Fruit fly (Drosophila melanogaster) whole organism, prepupa: ENCODE data around the gene ND-B16.6.
A peak's percentile ranks its signal among the peaks of the same experiment; 100 is the strongest.

ENCODE experiments used
- CG10669 ChIP-seq: fragments of 200-800 bp; sonication (Bioruptor generic); optimal IDR thresholded peaks from 3 replicates; lab custom pipeline; 2018; ENCODE audit warnings: missing biosample characterization, mild to moderate bottlenecking, missing genetic modification characterization, moderate library complexity
- CG11762 ChIP-seq: fragments of 200-800 bp; sonication (Bioruptor generic); optimal IDR thresholded peaks from 3 replicates; lab custom pipeline; 2016; ENCODE audit warnings: missing biosample characterization, missing genetic modification characterization; ENCODE audit not compliant: insufficient read depth
- CG11902 ChIP-seq: fragments of 200-800 bp; sonication (Bioruptor generic); optimal IDR thresholded peaks from 3 replicates; lab custom pipeline; 2016; ENCODE audit warnings: missing biosample characterization, missing genetic modification characterization
- CG15336 ChIP-seq: fragments of 200-800 bp; sonication (Bioruptor generic); IDR thresholded peaks from 2 replicates; pipeline ENCODE4 v1.3.6; 2022; ENCODE audit warnings: missing biosample characterization, missing genetic modification characterization
- CG16779 ChIP-seq: fragments of 200-800 bp; sonication (Bioruptor generic); optimal IDR thresholded peaks from 3 replicates; lab custom pipeline; 2017; ENCODE audit warnings: missing biosample characterization, mild to moderate bottlenecking, missing genetic modification characterization
- CG31627 ChIP-seq: fragments of 200-800 bp; sonication (Bioruptor generic); optimal IDR thresholded peaks from 3 replicates; lab custom pipeline; 2016; ENCODE audit warnings: missing biosample characterization, missing genetic modification characterization
- CG32006 ChIP-seq: fragments of 200-800 bp; sonication (Bioruptor generic); optimal IDR thresholded peaks from 3 replicates; lab custom pipeline; 2017; ENCODE audit warnings: missing biosample characterization, mild to moderate bottlenecking, missing genetic modification characterization
- CG34406 ChIP-seq: fragments of 200-800 bp; sonication (Bioruptor generic); optimal IDR thresholded peaks from 3 replicates; lab custom pipeline; 2016; ENCODE audit warnings: missing biosample characterization, missing genetic modification characterization
- CG6163 ChIP-seq: fragments of 200-800 bp; sonication (Bioruptor generic); IDR thresholded peaks from 3 replicates; pipeline ENCODE4 v1.3.6; 2022; ENCODE audit warnings: missing biosample characterization, missing genetic modification characterization
- CG7368 ChIP-seq: fragments of 200-800 bp; sonication (Bioruptor generic); optimal IDR thresholded peaks from 3 replicates; lab custom pipeline; 2016; ENCODE audit warnings: missing biosample characterization, missing genetic modification characterization
- CG8119 ChIP-seq: fragments of 200-800 bp; sonication (Bioruptor generic); IDR thresholded peaks from 3 replicates; pipeline ENCODE4 v1.3.6; 2022; ENCODE audit warnings: missing biosample characterization, missing genetic modification characterization
- CG8319 ChIP-seq: fragments of 200-800 bp; sonication (Bioruptor generic); optimal IDR thresholded peaks from 3 replicates; lab custom pipeline; 2016; ENCODE audit warnings: missing biosample characterization, missing genetic modification characterization
- CG8632 ChIP-seq: fragments of 200-800 bp; sonication (Bioruptor generic); optimal IDR thresholded peaks from 3 replicates; lab custom pipeline; 2016; ENCODE audit warnings: missing biosample characterization, missing genetic modification characterization
- CG9139 ChIP-seq: fragments of 200-800 bp; sonication (Bioruptor generic); optimal IDR thresholded peaks from 3 replicates; lab custom pipeline; 2017; ENCODE audit warnings: missing biosample characterization, mild to moderate bottlenecking, missing genetic modification characterization
- Eip75B ChIP-seq: fragments of 200-800 bp; sonication (Bioruptor generic); optimal IDR thresholded peaks from 3 replicates; lab custom pipeline; 2016; ENCODE audit warnings: missing biosample characterization, missing genetic modification characterization
- Eip78C ChIP-seq: fragments of 200-800 bp; sonication (Bioruptor generic); peaks from one replicate; lab custom pipeline; 2016; ENCODE audit warnings: missing biosample characterization, missing genetic modification characterization
- Eip93F ChIP-seq: fragments of 200-800 bp; sonication (Bioruptor generic); optimal IDR thresholded peaks from 2 replicates; lab custom pipeline; 2016; ENCODE audit warnings: missing biosample characterization, mild to moderate bottlenecking, missing genetic modification characterization
- Ets21C ChIP-seq: fragments of 200-800 bp; sonication (Bioruptor generic); optimal IDR thresholded peaks from 3 replicates; lab custom pipeline; 2016; ENCODE audit warnings: missing biosample characterization, missing genetic modification characterization
- Ets96B ChIP-seq: fragments of 200-800 bp; optimal IDR thresholded peaks from 2 replicates; lab custom pipeline; 2019; ENCODE audit warnings: missing biosample characterization, mild to moderate bottlenecking, missing genetic modification characterization, moderate library complexity
- Gug ChIP-seq: fragments of 200-800 bp; sonication (Bioruptor generic); IDR thresholded peaks from 2 replicates; pipeline ENCODE4 v1.3.6; 2022; ENCODE audit warnings: missing biosample characterization, missing genetic modification characterization
- Hr38 ChIP-seq: sonication (Bioruptor generic); optimal IDR thresholded peaks from 2 replicates; lab custom pipeline; 2016; ENCODE audit warnings: missing biosample characterization, missing genetic modification characterization
- Hr39 ChIP-seq: fragments of 200-800 bp; sonication (Bioruptor generic); optimal IDR thresholded peaks from 2 replicates; lab custom pipeline; 2016; ENCODE audit warnings: missing biosample characterization, missing genetic modification characterization
- Lpt ChIP-seq: fragments of 200-800 bp; sonication (Bioruptor generic); optimal IDR thresholded peaks from 3 replicates; lab custom pipeline; 2016; ENCODE audit warnings: missing biosample characterization, missing genetic modification characterization
- Met ChIP-seq: fragments of 200-800 bp; sonication (Bioruptor generic); optimal IDR thresholded peaks from 3 replicates; lab custom pipeline; 2016; ENCODE audit warnings: missing biosample characterization, missing genetic modification characterization
- OdsH ChIP-seq: fragments of 200-800 bp; sonication (Bioruptor generic); optimal IDR thresholded peaks from 3 replicates; lab custom pipeline; 2016; ENCODE audit warnings: missing biosample characterization, missing genetic modification characterization
- Sox102F ChIP-seq: fragments of 200-800 bp; sonication (Bioruptor generic); optimal IDR thresholded peaks from 2 replicates; lab custom pipeline; 2016; ENCODE audit warnings: missing biosample characterization, mild to moderate bottlenecking, missing genetic modification characterization
- achi ChIP-seq: fragments of 200-800 bp; sonication (Bioruptor generic); optimal IDR thresholded peaks from 3 replicates; lab custom pipeline; 2016; ENCODE audit warnings: missing biosample characterization, missing genetic modification characterization
- acj6 ChIP-seq: fragments of 200-800 bp; sonication (Bioruptor generic); optimal IDR thresholded peaks from 3 replicates; lab custom pipeline; 2016; ENCODE audit warnings: missing biosample characterization, missing genetic modification characterization
- cyc ChIP-seq: fragments of 200-800 bp; sonication (Bioruptor generic); optimal IDR thresholded peaks from 3 replicates; lab custom pipeline; 2016; ENCODE audit warnings: missing biosample characterization, missing genetic modification characterization
- dac ChIP-seq: fragments of 200-800 bp; sonication (Bioruptor generic); optimal IDR thresholded peaks from 2 replicates; lab custom pipeline; 2017; ENCODE audit warnings: missing biosample characterization, mild to moderate bottlenecking, missing genetic modification characterization
- dsx ChIP-seq: fragments of 200-800 bp; optimal IDR thresholded peaks from 3 replicates; lab custom pipeline; 2019; ENCODE audit warnings: missing biosample characterization, mild to moderate bottlenecking, missing genetic modification characterization, moderate library complexity; ENCODE audit not compliant: poor library complexity, severe bottlenecking
- eg ChIP-seq: fragments of 200-800 bp; sonication (Bioruptor generic); IDR thresholded peaks from 3 replicates; pipeline ENCODE4 v1.3.6; 2022; ENCODE audit warnings: missing biosample characterization, missing genetic modification characterization
- esn ChIP-seq: fragments of 200-800 bp; sonication (Bioruptor generic); optimal IDR thresholded peaks from 2 replicates; lab custom pipeline; 2016; ENCODE audit warnings: missing biosample characterization, mild to moderate bottlenecking, missing genetic modification characterization, moderate library complexity
- fd59A ChIP-seq: fragments of 200-800 bp; sonication (Bioruptor generic); optimal IDR thresholded peaks from 2 replicates; lab custom pipeline; 2017; ENCODE audit warnings: missing biosample characterization, mild to moderate bottlenecking, missing genetic modification characterization, missing genetic modification reagents
- fd85E ChIP-seq: fragments of 200-800 bp; sonication (Bioruptor generic); optimal IDR thresholded peaks from 3 replicates; lab custom pipeline; 2016; ENCODE audit warnings: missing biosample characterization, missing genetic modification characterization
- fkh ChIP-seq: fragments of 200-800 bp; sonication (Bioruptor generic); optimal IDR thresholded peaks from 3 replicates; lab custom pipeline; 2017; ENCODE audit warnings: missing biosample characterization, mild to moderate bottlenecking, missing genetic modification characterization, moderate library complexity
- lz ChIP-seq: fragments of 200-800 bp; sonication (Bioruptor generic); optimal IDR thresholded peaks from 3 replicates; lab custom pipeline; 2016; ENCODE audit warnings: missing biosample characterization, missing genetic modification characterization
- net ChIP-seq: fragments of 200-800 bp; sonication (Bioruptor generic); optimal IDR thresholded peaks from 3 replicates; lab custom pipeline; 2016; ENCODE audit warnings: missing biosample characterization, missing genetic modification characterization
- spab ChIP-seq: fragments of 200-800 bp; sonication (Bioruptor generic); optimal IDR thresholded peaks from 2 replicates; lab custom pipeline; 2017; ENCODE audit warnings: missing biosample characterization, mild to moderate bottlenecking, missing genetic modification characterization, missing genetic modification reagents
- svp ChIP-seq: fragments of 200-800 bp; sonication (Bioruptor generic); peaks from one replicate; lab custom pipeline; 2016; ENCODE audit warnings: missing biosample characterization, missing genetic modification characterization
- topi ChIP-seq: fragments of 200-800 bp; sonication (Bioruptor generic); optimal IDR thresholded peaks from 3 replicates; lab custom pipeline; 2016; ENCODE audit warnings: missing biosample characterization, missing genetic modification characterization
- vri ChIP-seq: fragments of 200-800 bp; sonication (Bioruptor generic); optimal IDR thresholded peaks from 3 replicates; lab custom pipeline; 2016; ENCODE audit warnings: missing biosample characterization, mild to moderate bottlenecking, missing genetic modification characterization

Gene ND-B16.6

dm6 chrX:6338738-6339614 lies 11.2 kb downstream of the ND-B16.6 start (continued):
- no peak for TF ChIP-seq Hr38
- peak; percentile 58 for TF ChIP-seq net (GFP tag; lab: Kevin White, UChicago)
- peak; percentile 13 for TF ChIP-seq Lpt (GFP tag; lab: Kevin White, UChicago)
- peak; percentile 55 for TF ChIP-seq acj6 (GFP tag; lab: Kevin White, UChicago)
- TF ChIP-seq Sox102F: peak; percentile 47
- TF ChIP-seq CG8119 (GFP tag; lab: Robert Waterston, UW): peak; percentile 47; the same call in 2 of the 3 replicates
- TF ChIP-seq spab: peak; percentile 35
- TF ChIP-seq Eip75B: peak; percentile 60
- TF ChIP-seq CG6163 (GFP tag; lab: Robert Waterston, UW): peak; percentile 63
- peak; percentile 48 for TF ChIP-seq achi (GFP tag; lab: Kevin White, UChicago)
- peak; percentile 59 for TF ChIP-seq fd59A
- TF ChIP-seq dsx: peak; percentile 27
- peak; percentile 79 for TF ChIP-seq CG32006 (GFP tag; lab: Kevin White, UChicago)
- peak; percentile 55 for TF ChIP-seq CG34406 (GFP tag; lab: Kevin White, UChicago)
- no peak for TF ChIP-seq CG8319 (GFP tag; lab: Kevin White, UChicago)
- peak; percentile 32; the same call in 1 of the 2 replicates for TF ChIP-seq CG15336 (GFP tag; lab: Robert Waterston, UW)
- TF ChIP-seq topi (GFP tag; lab: Kevin White, UChicago): peak; percentile 61
- TF ChIP-seq cyc (GFP tag; lab: Kevin White, UChicago): peak; percentile 48
- TF ChIP-seq CG8632 (GFP tag; lab: Kevin White, UChicago): peak; percentile 55
- peak; percentile 60 for TF ChIP-seq lz (GFP tag; lab: Kevin White, UChicago)
- peak; percentile 50 for TF ChIP-seq Ets96B (tag; lab: Kevin White, UChicago)

dm6 chrX:6337702-6338101 lies 12.5 kb downstream of the ND-B16.6 start, which contains the start of gene CG3842:
Gene CG3842 (plus strand): TSS chrX:6337762.
- TF ChIP-seq Gug (GFP tag; lab: Robert Waterston, UW) (no peak), vri (peak; percentile 16), svp (GFP tag; lab: Kevin White, UChicago) (peak; percentile 75)

- TF ChIP-seq fd85E (GFP tag; lab: Kevin White, UChicago) (no peak), Ets21C (GFP tag; lab: Kevin White, UChicago) (no peak), fkh (GFP tag; lab: Kevin White, UChicago) (no peak), topi (GFP tag; lab: Kevin White, UChicago) (no peak), dac (no peak), Met (GFP tag; lab: Kevin White, UChicago) (no peak), Ets96B (tag; lab: Kevin White, UChicago) (no peak), esn (no peak), CG11762 (GFP tag; lab: Kevin White, UChicago) (no peak), CG10669 (GFP tag; lab: Kevin White, UChicago) (no peak), svp (GFP tag; lab: Kevin White, UChicago) (no peak), Hr38 (no peak), vri (no peak), CG16779 (tag; lab: Kevin White, UChicago) (no peak)
- TF ChIP-seq, all 60 proteins: peak for 0
These were observed 15.3 kb downstream of the ND-B16.6 start for dm6 chrX:6334945-6335344.

- TF ChIP-seq dsx: no peak
- TF ChIP-seq CG8632 (GFP tag; lab: Kevin White, UChicago): no peak
- TF ChIP-seq cyc (GFP tag; lab: Kevin White, UChicago): no peak
- TF ChIP-seq net (GFP tag; lab: Kevin White, UChicago): peak; percentile 30
- no peak for TF ChIP-seq CG31627 (GFP tag; lab: Kevin White, UChicago)
- TF ChIP-seq OdsH: peak; percentile 41
- TF ChIP-seq fkh (GFP tag; lab: Kevin White, UChicago): no peak
- no peak for TF ChIP-seq CG11902
- TF ChIP-seq Hr39 (GFP tag; lab: Kevin White, UChicago): peak; percentile 28
- peak; percentile 62 for TF ChIP-seq Eip78C (GFP tag; lab: Kevin White, UChicago)
- peak; percentile 63 for TF ChIP-seq CG32006 (GFP tag; lab: Kevin White, UChicago)
- TF ChIP-seq CG8119 (GFP tag; lab: Robert Waterston, UW): 0 out of 3 replicates have a peak, but pooled peaks have one; percentile 17
- no peak for TF ChIP-seq CG7368 (GFP tag; lab: Kevin White, UChicago)
- TF ChIP-seq CG9139 (GFP tag; lab: Kevin White, UChicago): no peak
- no peak for TF ChIP-seq Hr38
- TF ChIP-seq Eip93F (GFP tag; lab: Kevin White, UChicago): no peak
- TF ChIP-seq CG8319 (GFP tag; lab: Kevin White, UChicago): peak; percentile 9
- no peak for TF ChIP-seq fd85E (GFP tag; lab: Kevin White, UChicago)
- peak; percentile 35; the same call in 2 of the 3 replicates for TF ChIP-seq eg (GFP tag; lab: Robert Waterston, UW)
These were observed 17.0 kb downstream of the ND-B16.6 start for dm6 chrX:6332988-6333719.
